Fruit fly (Drosophila melanogaster): ENCODE results near the gene CG13358.

Gene CG13358

DNA sequence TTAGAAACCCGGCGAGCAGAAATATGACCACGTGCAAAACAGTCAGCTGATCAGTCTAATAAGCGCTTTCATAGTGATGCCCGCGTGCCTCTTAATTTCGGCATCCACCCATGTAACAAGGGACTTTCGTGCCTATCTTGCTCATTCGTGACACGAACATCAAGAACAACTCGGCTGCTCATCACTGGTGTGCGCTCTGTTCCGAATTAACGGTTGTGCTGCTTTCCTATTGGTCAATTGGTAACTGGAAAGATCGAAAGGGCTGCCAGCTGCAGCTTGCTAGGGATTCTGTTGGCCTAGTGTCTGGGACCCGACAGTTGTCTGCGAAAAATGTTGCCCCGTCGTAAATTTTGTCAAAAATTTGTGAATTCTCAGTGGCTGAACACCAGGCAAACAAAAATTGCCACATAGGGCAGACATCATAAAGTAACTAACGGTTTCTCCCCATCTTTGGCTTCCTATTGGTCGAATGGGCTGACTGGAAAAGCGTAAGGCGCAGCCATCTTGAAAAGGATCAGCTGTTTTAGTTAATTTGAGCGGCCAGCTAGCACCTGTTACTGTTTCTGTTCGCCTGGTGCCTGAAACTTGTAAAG lies 8.2 kb downstream of the CG13358 start (continued):
- TF ChIP-seq CG12219 (GFP tag; optimal IDR thresholded peaks at IDR 0.05) (no peak), Fer3 (tag; optimal IDR thresholded peaks at IDR 0.05) (no peak), CG32767 (GFP tag; IDR thresholded peaks at IDR 0.05) (no peak), HLHmδ (GFP tag; optimal IDR thresholded peaks at IDR 0.05) (peak; percentile 41), CG18599 (GFP tag; optimal IDR thresholded peaks at IDR 0.05) (peak; percentile 21), CG2129 (GFP tag; IDR thresholded peaks at IDR 0.05; ENCODE audit: partially characterized antibody) (peak; percentile 97), bowl (GFP tag; IDR thresholded peaks at IDR 0.05) (no peak), HmgD (GFP tag; optimal IDR thresholded peaks at IDR 0.05) (peak; percentile 18), dysf (GFP tag; IDR thresholded peaks at IDR 0.05) (peak; percentile 25; the same call in 1 of the 3 replicates), gcm2 (GFP tag; optimal IDR thresholded peaks at IDR 0.05) (no peak), kni (GFP tag; optimal IDR thresholded peaks at IDR 0.05) (peak; percentile 91), YL-1 (GFP tag; optimal IDR thresholded peaks at IDR 0.05) (no peak), nmo (GFP tag; optimal IDR thresholded peaks at IDR 0.05) (peak; percentile 11), Sox100B (GFP tag; optimal IDR thresholded peaks at IDR 0.05) (no peak), Mad (GFP tag; optimal IDR thresholded peaks at IDR 0.05) (peak; percentile 25), CG13287 (GFP tag; IDR thresholded peaks at IDR 0.05; ENCODE audit: partially characterized antibody) (peak; percentile 98), CG2712 (tag; optimal IDR thresholded peaks at IDR 0.05) (peak; percentile 20), CG15479 (GFP tag; optimal IDR thresholded peaks at IDR 0.05) (peak; percentile 42), CrebB (tag; optimal IDR thresholded peaks at IDR 0.05) (no peak), sisA (GFP tag; IDR thresholded peaks at IDR 0.05) (no peak), corto (GFP tag; optimal IDR thresholded peaks at IDR 0.05) (peak; percentile 59), CG12155 (GFP tag; optimal IDR thresholded peaks at IDR 0.05) (no peak), CG13296 (GFP tag; optimal IDR thresholded peaks at IDR 0.05) (peak; percentile 8), CG18764 (GFP tag; optimal IDR thresholded peaks at IDR 0.05) (no peak), Gug (GFP tag; IDR thresholded peaks at IDR 0.05) (peak; percentile 11; the same call in 1 of the 4 replicates), lmd (GFP tag; IDR thresholded peaks at IDR 0.05) (no peak), ara (GFP tag; IDR thresholded peaks at IDR 0.05) (no peak), CG17912 (GFP tag; optimal IDR thresholded peaks at IDR 0.05) (no peak), lilli (GFP tag; optimal IDR thresholded peaks at IDR 0.05) (peak; percentile 35), pzg (GFP tag; optimal IDR thresholded peaks at IDR 0.05) (peak; percentile 22), MBD-R2 (GFP tag; IDR thresholded peaks at IDR 0.05) (no peak; the same call in 1 of the 2 replicates), CG4424 (GFP tag; optimal IDR thresholded peaks at IDR 0.05) (peak; percentile 3), otp (GFP tag; IDR thresholded peaks at IDR 0.05) (0 out of 3 replicates have a peak, but pooled peaks have one; percentile 39), ewg (GFP tag; optimal IDR thresholded peaks at IDR 0.05) (no peak), CG6765 (GFP tag; optimal IDR thresholded peaks at IDR 0.05) (no peak), twi (tag; optimal IDR thresholded peaks at IDR 0.05) (no peak), slbo (GFP tag; IDR thresholded peaks at IDR 0.05) (peak; percentile 43; the same call in 1 of the 2 replicates), Awh (GFP tag; IDR thresholded peaks at IDR 0.05) (no peak), tup (GFP tag; optimal IDR thresholded peaks at IDR 0.05) (no peak), CG1529 (GFP tag; optimal IDR thresholded peaks at IDR 0.05) (no peak), wdn (GFP tag; IDR thresholded peaks at IDR 0.05) (no peak), NfI (GFP tag; optimal IDR thresholded peaks at IDR 0.05) (peak; percentile 10), vnd (GFP tag; IDR thresholded peaks at IDR 0.05; ENCODE audit: partially characterized antibody) (peak; percentile 89), Hsf (GFP tag; optimal IDR thresholded peaks at IDR 0.05) (no peak), danr (GFP tag; IDR thresholded peaks at IDR 0.05) (no peak), trh (GFP tag; optimal IDR thresholded peaks at IDR 0.05) (no peak), CG33557 (GFP tag; optimal IDR thresholded peaks at IDR 0.05) (no peak), chm (GFP tag; IDR thresholded peaks at IDR 0.05) (peak; percentile 37; the same call in 1 of the 2 replicates), zen (tag; optimal IDR thresholded peaks at IDR 0.05) (no peak), sima (GFP tag; optimal IDR thresholded peaks at IDR 0.05) (no peak)

Measured in whole organism, embryonic.